Worm (Caenorhabditis elegans): ENCODE data around the gene nep-12.

DNA sequence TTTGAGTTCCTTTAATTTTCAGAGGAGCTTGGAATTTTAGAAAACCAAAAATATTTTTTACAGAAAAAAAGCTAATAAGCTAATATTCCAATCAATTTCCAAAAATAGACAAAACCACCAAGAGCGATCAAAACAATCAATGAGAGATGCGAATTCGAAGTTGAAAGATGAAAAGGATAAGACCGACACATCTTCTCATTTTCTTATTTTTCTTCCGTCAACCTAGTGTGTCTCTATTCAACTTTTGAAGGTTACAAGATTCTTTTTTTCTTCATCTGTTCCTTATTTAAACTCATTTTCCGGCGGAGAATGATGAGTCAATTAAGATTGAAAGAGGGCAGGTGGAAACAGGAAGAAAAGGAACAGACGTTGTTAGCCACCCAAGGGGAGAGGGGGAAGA lies 16.7 kb downstream of the nep-12 start:
- no peak for TF ChIP-seq him-1 (tag; optimal IDR thresholded peaks at IDR 0.05)
- no peak for TF ChIP-seq W03F9.2 (tag; optimal IDR thresholded peaks at IDR 0.05)
